Fruit fly (Drosophila melanogaster) Kc167 (cell line): ENCODE data around the gene CG17784.

Source experiments
- h ChIP-seq: fragments of >200 bp; optimal IDR thresholded peaks from 3 replicates; lab custom pipeline; 2018; ENCODE audit warnings: missing external identifiers
- insv ChIP-seq: fragments of >200 bp; optimal IDR thresholded peaks from 3 replicates; lab custom pipeline; 2018; ENCODE audit warnings: missing external identifiers

dm6 chr3R:24386434-24386833 is 21.7 kb upstream of the CG17784 start:
- TF ChIP-seq h (lab: Kevin White, UChicago) (no peak), insv (lab: Kevin White, UChicago) (no peak)
